Fruit fly (Drosophila melanogaster) whole organism, embryonic: ENCODE measurements around the gene CG43693.

Source experiments
- B-H1 ChIP-seq: fragments of 200-800 bp; sonication (Bioruptor generic); IDR thresholded peaks from 3 replicates; pipeline ENCODE4 v1.3.6; 2022; ENCODE audit warnings: missing biosample characterization, missing genetic modification characterization
- Bgb ChIP-seq: fragments of 200-800 bp; sonication (Bioruptor generic); IDR thresholded peaks from 2 replicates; pipeline ENCODE4 v1.3.6; 2022; ENCODE audit warnings: missing biosample characterization, missing genetic modification characterization; ENCODE audit not compliant: partially characterized antibody
- CG1024 ChIP-seq: fragments of 200-800 bp; sonication (Bioruptor generic); IDR thresholded peaks from 2 replicates; pipeline ENCODE4 v1.3.6; 2022; ENCODE audit warnings: missing biosample characterization, missing genetic modification characterization
- CG10274 ChIP-seq: fragments of 200-800 bp; sonication (Bioruptor generic); optimal IDR thresholded peaks from 3 replicates; lab custom pipeline; 2017; ENCODE audit warnings: missing biosample characterization, mild to moderate bottlenecking, missing genetic modification characterization
- CG10321 ChIP-seq: fragments of 200-800 bp; sonication (Bioruptor generic); IDR thresholded peaks from 2 replicates; pipeline ENCODE4 v1.3.6; 2022; ENCODE audit warnings: missing biosample characterization, missing genetic modification characterization
- CG10543 ChIP-seq: fragments of 200-800 bp; sonication (Bioruptor generic); optimal IDR thresholded peaks from 3 replicates; lab custom pipeline; 2017; ENCODE audit warnings: missing biosample characterization, mild to moderate bottlenecking, missing genetic modification characterization, moderate library complexity
- CG12744 ChIP-seq: fragments of 200-800 bp; sonication (Bioruptor generic); optimal IDR thresholded peaks from 2 replicates; lab custom pipeline; 2016; ENCODE audit warnings: missing biosample characterization, missing genetic modification characterization
- CG12769 ChIP-seq: fragments of 200-800 bp; sonication (Bioruptor generic); optimal IDR thresholded peaks from 2 replicates; lab custom pipeline; 2019; ENCODE audit warnings: missing biosample characterization, mild to moderate bottlenecking, missing genetic modification characterization, moderate library complexity
- CG1602 ChIP-seq: fragments of 200-800 bp; sonication (Bioruptor generic); optimal IDR thresholded peaks from 3 replicates; lab custom pipeline; 2016; ENCODE audit warnings: missing biosample characterization, missing genetic modification characterization
- CG1647 ChIP-seq: fragments of 200-800 bp; sonication (Bioruptor generic); optimal IDR thresholded peaks from 3 replicates; lab custom pipeline; 2016; ENCODE audit warnings: missing biosample characterization, missing genetic modification characterization
- CG18476 ChIP-seq: fragments of 200-800 bp; sonication (Bioruptor generic); optimal IDR thresholded peaks from 2 replicates; lab custom pipeline; 2016; ENCODE audit warnings: missing biosample characterization, mild to moderate bottlenecking, missing genetic modification characterization
- CG2875 ChIP-seq: fragments of 200-800 bp; sonication (Bioruptor generic); optimal IDR thresholded peaks from 2 replicates; lab custom pipeline; 2017; ENCODE audit warnings: missing biosample characterization, mild to moderate bottlenecking, missing genetic modification characterization, missing genetic modification reagents
- CG30403 ChIP-seq: fragments of 200-800 bp; sonication (Bioruptor generic); optimal IDR thresholded peaks from 3 replicates; lab custom pipeline; 2016; ENCODE audit warnings: missing biosample characterization, missing genetic modification characterization
- CG32532 ChIP-seq: fragments of 200-800 bp; sonication (Bioruptor generic); IDR thresholded peaks from 2 replicates; pipeline ENCODE4 v1.3.6; 2022; ENCODE audit warnings: missing biosample characterization, missing genetic modification characterization
- CG4282 ChIP-seq: fragments of 200-800 bp; sonication (Bioruptor generic); optimal IDR thresholded peaks from 2 replicates; lab custom pipeline; 2016; ENCODE audit warnings: missing biosample characterization, missing genetic modification characterization
- CG6689 ChIP-seq: fragments of 200-800 bp; sonication (Bioruptor generic); IDR thresholded peaks from 2 replicates; pipeline ENCODE4 v1.3.6; 2022; ENCODE audit warnings: missing biosample characterization, missing genetic modification characterization
- CG6765 ChIP-seq: fragments of 200-800 bp; sonication (Bioruptor generic); optimal IDR thresholded peaks from 3 replicates; lab custom pipeline; 2017; ENCODE audit warnings: missing biosample characterization, mild to moderate bottlenecking, missing genetic modification characterization
- CG8089 ChIP-seq: fragments of 200-800 bp; sonication (Bioruptor generic); optimal IDR thresholded peaks from 3 replicates; lab custom pipeline; 2016; ENCODE audit warnings: missing biosample characterization, missing genetic modification characterization
- CG9437 ChIP-seq: fragments of 200-800 bp; sonication (Bioruptor generic); optimal IDR thresholded peaks from 2 replicates; lab custom pipeline; 2018; ENCODE audit warnings: missing biosample characterization, mild to moderate bottlenecking, missing genetic modification characterization
- CTCF ChIP-seq: fragments of 200-800 bp; sonication (Bioruptor generic); optimal IDR thresholded peaks from 2 replicates; lab custom pipeline; 2017; ENCODE audit warnings: missing biosample characterization, mild to moderate bottlenecking, missing genetic modification characterization, moderate library complexity
- Camta ChIP-seq: fragments of 200-800 bp; sonication (Bioruptor generic); optimal IDR thresholded peaks from 2 replicates; lab custom pipeline; 2016; ENCODE audit warnings: missing biosample characterization, missing genetic modification characterization
- D19B ChIP-seq: fragments of 200-800 bp; sonication (Bioruptor generic); optimal IDR thresholded peaks from 2 replicates; lab custom pipeline; 2017; ENCODE audit warnings: missing biosample characterization, mild to moderate bottlenecking, missing genetic modification characterization
- Doc3 ChIP-seq: fragments of 200-800 bp; sonication (Bioruptor generic); IDR thresholded peaks from 3 replicates; pipeline ENCODE4 v1.3.6; 2022; ENCODE audit warnings: missing biosample characterization, missing genetic modification characterization; ENCODE audit not compliant: partially characterized antibody
- Fer1 ChIP-seq: fragments of 200-800 bp; sonication (Bioruptor generic); optimal IDR thresholded peaks from 2 replicates; lab custom pipeline; 2017; ENCODE audit warnings: missing biosample characterization, mild to moderate bottlenecking, missing genetic modification characterization
- Hmr ChIP-seq: fragments of 200-800 bp; sonication (Bioruptor generic); optimal IDR thresholded peaks from 3 replicates; lab custom pipeline; 2017; ENCODE audit warnings: mild to moderate bottlenecking, missing biosample characterization, missing genetic modification reagents, missing genetic modification characterization
- Hsf ChIP-seq: fragments of 200-800 bp; sonication (Bioruptor generic); optimal IDR thresholded peaks from 3 replicates; lab custom pipeline; 2016; ENCODE audit warnings: missing biosample characterization, missing genetic modification characterization
- Oaz ChIP-seq: fragments of 200-800 bp; sonication (Bioruptor generic); IDR thresholded peaks from 2 replicates; pipeline ENCODE4 v1.3.6; 2022; ENCODE audit warnings: missing biosample characterization, missing genetic modification characterization
- Optix ChIP-seq: fragments of 200-800 bp; sonication (Bioruptor generic); IDR thresholded peaks from 3 replicates; pipeline ENCODE4 v1.3.6; 2022; ENCODE audit warnings: missing biosample characterization, missing genetic modification characterization
- PHDP ChIP-seq: fragments of 200-800 bp; sonication (Bioruptor generic); optimal IDR thresholded peaks from 3 replicates; lab custom pipeline; 2018; ENCODE audit warnings: missing biosample characterization, mild to moderate bottlenecking, missing genetic modification characterization, moderate library complexity
- Sox100B ChIP-seq: fragments of 200-800 bp; sonication (Bioruptor generic); optimal IDR thresholded peaks from 3 replicates; lab custom pipeline; 2018; ENCODE audit warnings: missing biosample characterization, mild to moderate bottlenecking, missing genetic modification characterization
- Sry-β ChIP-seq: fragments of 200-800 bp; sonication (Bioruptor generic); optimal IDR thresholded peaks from 2 replicates; lab custom pipeline; 2018; ENCODE audit warnings: missing biosample characterization, mild to moderate bottlenecking, missing genetic modification characterization, moderate library complexity
- Stat92E ChIP-seq, 3 experiments: fragments of >200 bp in 2 of 3; fragments of 200-800 bp in 1 of 3; sonication (Bioruptor generic) in 1 of 3; optimal IDR thresholded peaks; 2 replicates each; lab custom pipeline; 2017 to 2019; ENCODE audit warnings: missing biosample characterization in 3 of 3, missing genetic modification characterization in 3 of 3, mild to moderate bottlenecking in 1 of 3, moderate library complexity in 1 of 3
- Taf1 ChIP-seq: fragments of 200-800 bp; sonication (Bioruptor generic); IDR thresholded peaks from 2 replicates; pipeline ENCODE4 v1.3.6; 2022; ENCODE audit warnings: missing biosample characterization, missing genetic modification characterization
- ac ChIP-seq: fragments of 200-800 bp; sonication (Bioruptor generic); optimal IDR thresholded peaks from 3 replicates; lab custom pipeline; 2017; ENCODE audit warnings: missing biosample characterization, mild to moderate bottlenecking, missing genetic modification characterization
- bowl ChIP-seq: fragments of 200-800 bp; sonication (Bioruptor generic); IDR thresholded peaks from 2 replicates; pipeline ENCODE4 v1.3.6; 2022; ENCODE audit warnings: missing biosample characterization, missing genetic modification characterization
- btn ChIP-seq: fragments of 200-800 bp; sonication (Bioruptor generic); optimal IDR thresholded peaks from 2 replicates; lab custom pipeline; 2016; ENCODE audit warnings: missing biosample characterization, missing genetic modification characterization
- cato ChIP-seq: fragments of 200-800 bp; sonication (Bioruptor generic); optimal IDR thresholded peaks from 2 replicates; lab custom pipeline; 2016; ENCODE audit warnings: missing biosample characterization, missing genetic modification characterization, borderline replicate concordance
- croc ChIP-seq: fragments of 200-800 bp; sonication (Bioruptor generic); conservative IDR thresholded peaks from 3 replicates; pipeline ENCODE4 v1.3.6; 2022; ENCODE audit warnings: missing biosample characterization, missing genetic modification characterization
- crp ChIP-seq, 2 experiments: fragments of 200-800 bp; sonication (Bioruptor generic); optimal IDR thresholded peaks; 2 replicates in 1 of 2; 3 replicates in 1 of 2; lab custom pipeline; 2017; ENCODE audit warnings: missing biosample characterization in 2 of 2, missing genetic modification characterization in 2 of 2, mild to moderate bottlenecking in 1 of 2, moderate library complexity in 1 of 2
- dan ChIP-seq: fragments of 200-800 bp; sonication (Bioruptor generic); IDR thresholded peaks from 2 replicates; pipeline ENCODE4 v1.3.6; 2022; ENCODE audit warnings: missing biosample characterization, missing genetic modification characterization
- lilli ChIP-seq: fragments of 200-800 bp; sonication (Bioruptor generic); optimal IDR thresholded peaks from 3 replicates; lab custom pipeline; 2016; ENCODE audit warnings: missing biosample characterization, missing genetic modification characterization
- lmd ChIP-seq: fragments of 200-800 bp; sonication (Bioruptor generic); IDR thresholded peaks from 2 replicates; pipeline ENCODE4 v1.3.6; 2022; ENCODE audit warnings: missing biosample characterization, missing genetic modification characterization
- nerfin-1 ChIP-seq: fragments of 200-800 bp; sonication (Bioruptor generic); optimal IDR thresholded peaks from 3 replicates; lab custom pipeline; 2019; ENCODE audit warnings: missing biosample characterization, mild to moderate bottlenecking, missing genetic modification characterization, moderate library complexity
- oc ChIP-seq: fragments of 200-800 bp; sonication (Bioruptor generic); optimal IDR thresholded peaks from 2 replicates; lab custom pipeline; 2018; ENCODE audit warnings: missing biosample characterization, mild to moderate bottlenecking, missing genetic modification characterization, moderate library complexity
- odd ChIP-seq: fragments of 200-800 bp; sonication (Bioruptor generic); optimal IDR thresholded peaks from 2 replicates; lab custom pipeline; 2017; ENCODE audit warnings: missing biosample characterization, mild to moderate bottlenecking, missing genetic modification characterization
- org-1 ChIP-seq: fragments of 200-800 bp; sonication (Bioruptor generic); optimal IDR thresholded peaks from 2 replicates; lab custom pipeline; 2017; ENCODE audit warnings: missing biosample characterization, missing genetic modification characterization
- sisA ChIP-seq: fragments of 200-800 bp; sonication (Bioruptor generic); IDR thresholded peaks from 2 replicates; pipeline ENCODE4 v1.3.6; 2022; ENCODE audit warnings: missing biosample characterization, missing genetic modification characterization
- sna ChIP-seq: fragments of 200-800 bp; sonication (Bioruptor generic); IDR thresholded peaks from 2 replicates; pipeline ENCODE4 v1.3.6; 2022; ENCODE audit warnings: missing biosample characterization, missing genetic modification characterization; ENCODE audit not compliant: partially characterized antibody
- vnd ChIP-seq: fragments of 200-800 bp; sonication (Bioruptor generic); IDR thresholded peaks from 3 replicates; pipeline ENCODE4 v1.3.6; 2022; ENCODE audit warnings: missing biosample characterization, missing genetic modification characterization; ENCODE audit not compliant: partially characterized antibody
- vvl ChIP-seq: fragments of 200-800 bp; sonication (Bioruptor generic); IDR thresholded peaks from 2 replicates; pipeline ENCODE4 v1.3.6; 2022; ENCODE audit warnings: missing biosample characterization, missing genetic modification characterization
- zfh2 ChIP-seq: fragments of 200-800 bp; sonication (Bioruptor generic); optimal IDR thresholded peaks from 2 replicates; lab custom pipeline; 2016; ENCODE audit warnings: missing biosample characterization, missing genetic modification characterization

CG43693 gene

DNA sequence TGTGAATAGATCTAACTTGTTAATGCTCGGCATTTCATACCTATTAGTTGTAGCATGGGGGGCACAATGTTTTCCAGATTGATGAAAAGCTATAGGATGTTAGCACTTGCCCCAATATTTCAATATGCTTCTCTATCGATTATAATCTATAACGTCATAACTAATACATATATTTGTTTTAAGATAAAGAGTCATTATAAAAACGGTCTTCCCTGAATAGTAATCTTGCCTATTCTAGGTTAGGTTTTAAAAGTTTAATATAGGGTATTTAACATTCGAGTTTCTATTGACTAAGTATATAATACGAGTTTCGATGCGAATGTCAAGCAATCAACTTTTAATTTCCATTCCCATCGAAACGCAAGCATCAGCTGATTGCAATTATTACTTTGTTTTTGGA, 10.0 kb upstream of the CG43693 start, which contains the start of the genes CG6321 and Blos2:
CG6321 (minus strand) TSS at position 25 of the 400 bp plus-strand sequence.
Blos2 (plus strand) TSS at position 372 of the 400 bp plus-strand sequence.
- peak; percentile 68 for TF ChIP-seq lmd (GFP tag; lab: Robert Waterston, UW)
- no peak for TF ChIP-seq CG10321 (GFP tag; lab: Robert Waterston, UW)
- TF ChIP-seq vvl = peak; percentile 88
- no peak for TF ChIP-seq Doc3 (GFP tag; lab: Robert Waterston, UW)
- TF ChIP-seq oc (tag; lab: Kevin White, UChicago) = peak; percentile 43
- TF ChIP-seq bowl (GFP tag; lab: Robert Waterston, UW) = no peak
- TF ChIP-seq CG32532 (GFP tag; lab: Robert Waterston, UW) = peak; percentile 70; the same call in 1 of the 2 replicates
- TF ChIP-seq CG12769 (tag; lab: Kevin White, UChicago) = peak; percentile 79
- peak; percentile 51 for TF ChIP-seq CG1602 (GFP tag; lab: Kevin White, UChicago)
- no peak for TF ChIP-seq Optix (GFP tag; lab: Robert Waterston, UW)
- no peak for TF ChIP-seq sna (GFP tag; lab: Robert Waterston, UW)
- TF ChIP-seq ac (GFP tag; lab: Kevin White, UChicago) = no peak
- peak; percentile 54 for TF ChIP-seq CG12744 (GFP tag; lab: Kevin White, UChicago)
- TF ChIP-seq CTCF (GFP tag; lab: Kevin White, UChicago) = peak; percentile 16
- peak; percentile 73 for TF ChIP-seq lilli (GFP tag; lab: Kevin White, UChicago)
- TF ChIP-seq CG10543 = peak; percentile 54
- peak; percentile 63 for TF ChIP-seq org-1 (GFP tag; lab: Kevin White, UChicago)
- peak; percentile 54 for TF ChIP-seq sisA (GFP tag; lab: Robert Waterston, UW)
- TF ChIP-seq Sox100B (GFP tag; lab: Kevin White, UChicago) = peak; percentile 74
- TF ChIP-seq D19B = peak; percentile 98
- peak; percentile 69 for TF ChIP-seq odd (GFP tag; lab: Kevin White, UChicago)
- TF ChIP-seq CG10274 (GFP tag; lab: Kevin White, UChicago) = peak; percentile 24
- peak; percentile 82 for TF ChIP-seq Hmr (GFP tag; lab: Kevin White, UChicago)
- TF ChIP-seq PHDP (tag; lab: Kevin White, UChicago) = peak; percentile 89
- no peak for TF ChIP-seq Stat92E (GFP tag; optimal IDR thresholded peaks at IDR 0.05; lab: Kevin White, UChicago)
- TF ChIP-seq CG6689 (GFP tag; lab: Robert Waterston, UW) = peak; percentile 72
- TF ChIP-seq Camta (GFP tag; lab: Kevin White, UChicago) = peak; percentile 19
- TF ChIP-seq CG4282 = no peak
- TF ChIP-seq btn = no peak
- no peak for TF ChIP-seq cato (GFP tag; lab: Kevin White, UChicago)
- TF ChIP-seq Hsf = peak; percentile 75
- TF ChIP-seq CG6765 (GFP tag; lab: Kevin White, UChicago) = peak; percentile 19
- peak; percentile 40; the same call in 1 of the 2 replicates for TF ChIP-seq Taf1 (GFP tag; lab: Robert Waterston, UW)
- TF ChIP-seq CG18476 (GFP tag; lab: Kevin White, UChicago) = peak; percentile 65
- TF ChIP-seq Bgb (GFP tag; lab: Robert Waterston, UW) = no peak
- peak; percentile 69 for TF ChIP-seq CG9437 (GFP tag; lab: Kevin White, UChicago)
- no peak for TF ChIP-seq vnd (GFP tag; lab: Robert Waterston, UW)
- peak; percentile 82 for TF ChIP-seq CG30403 (GFP tag; lab: Kevin White, UChicago)
- peak; percentile 48; the same call in 2 of the 3 replicates for TF ChIP-seq croc
- TF ChIP-seq Sry-β (GFP tag; lab: Kevin White, UChicago) = peak; percentile 14
- peak; percentile 27; the same call in 1 of the 3 replicates for TF ChIP-seq B-H1
- TF ChIP-seq CG1024 = 0 out of 2 replicates have a peak, but pooled peaks have one; percentile 6
- TF ChIP-seq nerfin-1 (tag; lab: Kevin White, UChicago) = peak; percentile 74
- TF ChIP-seq crp (GFP tag; optimal IDR thresholded peaks at IDR 0.05; lab: Kevin White, UChicago) = peak; percentile 30 to 84
- TF ChIP-seq Fer1 = peak; percentile 87
- TF ChIP-seq dan = no peak
- TF ChIP-seq CG1647 (GFP tag; lab: Kevin White, UChicago) = peak; percentile 3
- no peak for TF ChIP-seq zfh2 (GFP tag; lab: Kevin White, UChicago)
- TF ChIP-seq Oaz (GFP tag; lab: Robert Waterston, UW) = peak; percentile 54
- TF ChIP-seq CG2875 (GFP tag; lab: Kevin White, UChicago) = peak; percentile 36
- no peak for TF ChIP-seq CG8089 (GFP tag; lab: Kevin White, UChicago)
